Fruit fly (Drosophila melanogaster) whole organism, larva: ENCODE data around the gene Npc1b.

ENCODE experiments used
- noc ChIP-seq: fragments of 200-800 bp; sonication (Bioruptor generic); optimal IDR thresholded peaks from 3 replicates; lab custom pipeline; 2019; ENCODE audit warnings: missing biosample characterization, mild to moderate bottlenecking, missing genetic modification characterization, moderate library complexity

Gene Npc1b

DNA sequence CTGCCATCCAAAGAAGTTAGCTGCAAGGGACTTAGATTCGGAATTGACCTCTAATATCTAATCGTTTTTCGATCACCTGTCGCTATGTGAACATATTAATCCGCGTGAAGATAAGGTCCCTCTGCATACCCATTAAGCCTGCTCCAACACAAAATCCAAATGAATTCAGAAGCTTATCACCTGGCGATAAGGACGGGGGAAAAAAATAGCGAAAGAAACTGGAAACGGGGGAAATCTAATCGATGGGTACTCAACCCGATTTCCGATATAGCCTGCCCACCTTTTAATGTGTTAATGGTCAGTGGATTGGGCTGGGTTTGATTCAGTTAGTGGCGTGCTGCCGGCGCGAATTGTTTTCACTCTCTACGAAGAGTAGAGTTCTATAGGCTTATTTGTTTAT lies at the start of gene Npc1b:
Npc1b (plus strand) TSS at position 340 of the 400 bp plus-strand sequence.
- no peak for TF ChIP-seq noc

DNA sequence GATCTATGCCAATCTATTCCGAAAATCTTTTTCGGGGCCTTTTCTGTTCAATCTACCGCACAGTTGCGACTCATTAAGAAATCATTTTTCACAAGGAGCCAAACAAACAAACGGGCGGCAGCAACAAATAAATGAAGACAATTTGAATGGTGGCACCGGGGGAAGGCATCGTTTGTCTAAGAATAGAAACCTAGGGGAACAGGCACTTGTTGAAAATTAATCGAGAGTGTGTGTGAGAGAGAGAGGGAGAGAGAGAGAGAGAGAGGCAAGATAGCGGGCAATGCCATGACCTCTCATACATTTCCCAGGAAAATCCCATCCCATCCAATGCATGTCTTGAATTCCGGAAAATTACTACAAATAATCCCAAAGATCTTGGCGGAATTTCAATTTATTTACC lies 18.2 kb upstream of the Npc1b start:
- no peak for TF ChIP-seq noc

DNA sequence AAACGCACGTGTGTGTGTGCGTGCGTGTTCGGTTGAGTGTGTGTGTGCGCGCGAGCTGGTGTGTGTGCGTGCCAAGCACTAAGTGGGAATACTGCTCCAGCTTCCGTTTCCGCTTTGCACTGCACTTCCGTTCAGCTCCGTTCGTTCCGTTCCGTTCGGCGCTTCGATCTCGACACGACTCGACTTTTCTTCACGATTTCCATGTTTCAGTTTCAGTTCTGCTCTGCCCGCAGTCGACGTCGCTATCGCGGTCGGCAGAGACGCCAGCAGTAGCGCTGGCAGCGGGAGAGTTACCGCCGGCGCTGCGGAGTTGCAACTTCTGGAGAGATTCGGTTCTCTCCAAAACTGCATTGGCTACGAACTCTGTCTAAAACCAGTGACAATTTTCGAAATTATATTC lies 10.9 kb upstream of the Npc1b start:
- no peak for TF ChIP-seq noc

DNA sequence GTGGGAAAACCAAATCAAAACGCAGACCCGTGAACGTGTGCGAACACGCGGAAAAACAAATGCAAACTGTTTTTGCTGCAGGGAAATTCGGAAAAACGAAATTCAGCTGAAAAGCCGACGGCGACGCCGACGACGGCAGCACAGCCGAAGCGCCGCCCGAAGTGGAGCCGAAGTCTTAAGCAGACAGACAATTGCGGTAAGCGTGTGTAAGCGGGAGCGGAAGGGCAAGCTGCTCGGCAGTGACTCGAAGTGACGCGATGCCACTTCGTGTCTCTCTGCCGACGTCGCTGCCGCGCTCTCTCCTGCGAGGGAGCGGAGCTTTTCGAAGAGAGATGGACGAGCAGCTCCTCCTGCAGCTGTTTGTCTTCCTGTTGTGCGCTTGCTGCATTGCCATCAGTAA lies 9.7 kb upstream of the Npc1b start:
- TF ChIP-seq noc, result no peak

DNA sequence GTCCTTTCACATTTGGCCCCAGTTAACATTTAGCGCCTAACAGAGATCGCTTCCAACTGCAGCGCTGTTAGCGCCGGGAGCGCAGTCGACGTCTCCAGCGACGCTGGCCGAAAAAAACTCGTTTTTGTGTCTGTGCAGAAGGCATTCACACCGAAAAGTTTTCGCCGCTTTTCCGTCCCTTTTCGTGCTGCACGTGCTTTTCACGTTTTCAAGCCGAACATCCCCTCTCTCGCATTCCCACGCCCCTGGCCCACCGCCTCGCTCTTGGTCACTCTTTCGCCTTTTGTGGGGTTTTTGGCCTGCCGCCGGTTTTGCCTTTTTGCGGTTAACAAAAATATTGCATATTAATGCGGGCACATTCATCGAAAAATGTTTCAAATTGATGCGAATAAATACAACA lies 8.8 kb upstream of the Npc1b start:
- no peak for TF ChIP-seq noc

DNA sequence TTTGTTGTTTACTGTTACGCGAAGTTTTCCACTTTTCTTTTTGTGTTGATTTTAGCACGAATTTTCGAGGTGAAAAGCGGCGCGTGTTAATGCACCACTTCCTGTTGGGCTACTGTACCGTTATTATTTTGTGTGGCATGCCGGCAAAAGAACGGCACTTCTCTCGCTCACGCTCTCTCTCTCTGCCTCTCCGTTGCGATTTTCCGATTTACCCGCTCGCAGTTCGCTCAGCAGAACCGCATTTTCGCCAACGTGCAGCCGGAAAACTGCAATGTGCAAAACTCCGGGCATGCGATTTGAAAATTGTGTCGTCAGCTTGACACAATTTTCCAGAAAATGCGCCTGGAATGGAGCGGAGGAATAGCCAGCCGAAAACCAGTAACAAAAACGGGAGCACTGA lies 7.7 kb upstream of the Npc1b start, which contains the start of gene shakB:
shakB (minus strand) TSS at position 101 of the 400 bp plus-strand sequence.
- no peak for TF ChIP-seq noc

DNA sequence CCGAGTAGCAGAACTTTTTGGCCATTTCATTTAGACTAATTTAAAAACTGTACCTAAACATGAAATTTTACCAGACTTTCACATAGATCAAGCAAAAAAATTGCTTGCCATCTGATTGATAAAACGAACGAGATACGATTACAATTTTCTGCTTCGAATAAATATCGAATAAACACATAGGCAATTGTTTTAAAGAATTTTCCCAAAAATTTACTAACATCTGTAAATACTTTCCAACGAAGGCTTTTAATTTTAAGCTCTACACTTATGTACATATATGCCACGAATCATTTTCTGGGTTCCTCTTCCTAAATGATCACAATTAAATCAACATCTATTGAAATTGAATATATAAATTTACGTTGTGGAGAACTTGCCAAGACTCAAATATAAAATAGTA lies 1.2 kb upstream of the Npc1b start, which contains the start of gene CG11227:
CG11227 (minus strand) TSS at position 101 of the 400 bp plus-strand sequence.
- TF ChIP-seq noc, result no peak

DNA sequence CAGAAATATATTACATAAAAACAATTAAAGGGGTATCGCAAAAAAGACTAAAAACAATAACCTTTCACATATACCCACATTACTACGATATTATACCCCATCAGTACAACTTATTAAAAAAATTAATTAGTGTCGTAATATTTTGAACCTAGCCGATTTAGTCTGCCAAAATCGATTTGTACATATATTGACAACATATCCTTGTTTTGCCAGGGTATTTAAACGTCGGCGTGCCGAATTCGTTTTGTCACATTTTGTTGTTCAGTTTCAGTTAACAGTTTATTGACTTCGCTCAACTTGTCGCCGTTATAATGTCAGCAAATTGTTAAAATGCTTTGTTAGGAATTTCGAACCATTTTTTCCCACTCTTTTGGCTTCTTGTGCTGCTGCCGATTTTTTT lies 13.6 kb downstream of the Npc1b start:
- no peak for TF ChIP-seq noc

DNA sequence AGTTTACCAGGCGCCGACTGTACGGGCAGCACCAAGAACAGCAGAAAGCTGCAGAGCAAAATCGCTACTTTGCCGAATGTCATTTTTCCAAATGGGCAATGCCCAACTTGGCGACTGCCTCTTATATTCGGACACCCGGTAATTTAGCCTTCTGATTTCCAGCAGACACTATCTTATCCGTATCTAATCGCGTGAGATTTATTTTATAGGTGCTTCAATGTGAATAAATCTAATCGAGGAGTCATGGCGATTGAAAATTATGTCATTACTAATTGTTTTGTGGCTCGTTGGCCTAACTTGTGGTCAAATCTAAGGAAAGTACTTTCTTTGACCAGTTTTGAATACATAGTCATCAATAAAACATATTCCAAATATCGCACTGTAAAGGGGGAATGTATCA lies 28.7 kb downstream of the Npc1b start, which contains the start of gene Ser6:
Ser6 (minus strand) TSS at position 101 of the 400 bp plus-strand sequence.
- TF ChIP-seq noc, result no peak

DNA sequence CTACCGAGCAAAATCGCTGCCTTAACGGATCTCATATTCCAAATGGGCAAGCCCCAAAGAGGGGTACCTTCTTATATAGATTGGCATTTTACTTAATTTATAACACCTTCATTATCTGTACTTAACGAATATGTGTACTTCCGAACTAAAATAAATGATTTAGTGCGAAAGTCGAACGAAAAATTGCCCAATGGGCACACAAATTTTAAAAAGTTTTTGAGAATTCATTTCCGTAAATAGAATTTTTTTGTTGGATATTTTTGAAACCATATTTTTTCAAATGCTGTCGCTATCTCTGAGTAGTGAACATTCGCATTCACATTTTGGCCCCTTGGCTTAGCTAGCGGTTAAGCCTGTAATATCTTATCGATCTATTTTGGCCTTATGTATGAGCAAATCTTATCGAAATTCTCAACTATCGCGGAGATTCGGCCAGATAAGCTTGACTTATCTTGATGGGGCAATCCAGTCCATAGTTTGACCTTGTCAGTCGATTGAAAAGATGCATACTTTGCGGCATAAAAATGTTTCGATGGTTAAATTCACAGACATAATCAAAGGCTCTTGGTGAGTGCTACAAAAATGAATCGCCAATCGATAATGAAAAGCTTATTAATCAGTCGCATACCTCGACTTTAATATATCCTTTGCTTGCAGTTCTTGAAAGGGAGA lies 30.8 kb downstream of the Npc1b start, which contains the start of gene CG1304:
CG1304 (minus strand) TSS at position 51 of the 672 bp plus-strand sequence.
- no peak for TF ChIP-seq noc

DNA sequence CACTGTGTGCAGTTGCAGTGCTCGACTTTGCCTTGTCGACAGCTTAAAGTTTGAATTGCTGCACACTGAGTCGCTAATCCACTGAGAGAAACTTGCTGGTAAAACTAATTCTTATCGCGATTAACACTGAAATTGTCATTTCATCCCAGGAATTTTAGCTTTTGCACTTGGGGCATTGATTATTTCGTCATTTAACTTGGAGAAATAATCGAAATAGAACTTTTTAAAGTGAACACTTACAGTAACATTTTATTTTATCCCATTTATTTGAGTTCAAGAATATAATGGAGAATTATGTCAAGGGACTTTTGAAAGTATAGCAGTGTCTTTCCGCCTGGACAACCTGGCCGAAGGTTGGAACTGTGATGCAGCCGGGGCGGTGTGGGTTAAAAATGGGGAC lies 43.3 kb downstream of the Npc1b start, which contains the start of gene CG44426:
CG44426 (plus strand) TSS at position 301 of the 400 bp plus-strand sequence.
- no peak for TF ChIP-seq noc

DNA sequence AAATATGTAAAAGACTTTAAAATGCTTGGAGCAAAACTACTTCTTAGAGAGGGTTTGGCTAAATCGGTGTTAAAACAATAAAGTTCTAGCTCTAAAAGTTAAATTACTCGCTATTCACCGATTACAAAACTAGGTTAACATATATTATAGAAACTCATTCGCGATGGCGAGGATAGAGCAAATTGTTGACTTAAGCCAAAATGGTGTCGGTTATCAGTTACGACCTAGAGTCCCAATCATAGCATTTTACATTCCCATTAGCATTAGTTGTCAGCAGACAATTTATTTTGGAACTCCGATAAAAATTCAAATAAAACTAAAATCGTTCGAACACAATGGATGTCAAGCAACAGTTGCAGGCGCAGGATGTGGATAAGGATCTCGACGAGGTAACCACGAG lies 49.7 kb downstream of the Npc1b start, which contains the start of gene CG11666:
CG11666 (plus strand) TSS at position 301 of the 400 bp plus-strand sequence.
- no peak for TF ChIP-seq noc
